Fruit fly (Drosophila melanogaster): ENCODE measurements around the gene Gcat.

DNA sequence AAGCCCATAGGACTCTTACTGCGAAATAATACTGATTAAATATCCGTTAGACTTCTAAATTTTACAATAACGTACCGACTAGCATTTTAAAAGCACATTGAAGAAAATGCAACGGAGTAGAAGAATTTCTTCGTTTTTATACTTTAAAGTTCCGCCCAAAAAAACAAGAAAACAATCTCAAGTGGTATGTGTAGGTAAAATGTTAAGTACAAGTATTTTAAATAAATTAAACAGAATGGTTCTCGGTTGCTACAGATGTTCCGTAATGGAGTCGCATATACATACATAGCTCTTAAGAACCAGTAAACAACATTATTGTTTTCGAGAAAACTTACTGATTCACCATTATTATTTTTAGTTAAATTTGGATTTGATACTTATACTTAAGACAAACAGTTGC lies 28.6 kb downstream of the Gcat start, which contains the start of gene Muc68D:
- TF ChIP-seq dl (GFP tag; optimal IDR thresholded peaks at IDR 0.05; ENCODE audit: insufficient read depth in 1 of 2, partially characterized antibody in 2 of 2) (no peak), rgr (GFP tag; optimal IDR thresholded peaks at IDR 0.05) (no peak), lola (GFP tag; optimal IDR thresholded peaks at IDR 0.05) (no peak)

Data from whole organism, wandering third instar larva.